Worm (Caenorhabditis elegans) whole organism, midembryonic: ENCODE results near the gene ZK154.1.
A peak's percentile ranks its signal among the peaks of the same experiment; 100 is the strongest.

Source experiments
- T22C8.4 ChIP-seq: fragments of 200-800 bp; sonication (Bioruptor generic); IDR thresholded peaks from 2 replicates; pipeline ENCODE4 v1.3.6; 2022; ENCODE audit warnings: missing genetic modification characterization, missing compliant biosample characterization
- cog-1 ChIP-seq: sonication (generic microtip); optimal IDR thresholded peaks from 2 replicates; lab custom pipeline; 2016; ENCODE audit warnings: missing genetic modification characterization, missing compliant biosample characterization
- flt-1 ChIP-seq: fragments of 200-800 bp; sonication (Bioruptor generic); IDR thresholded peaks from 2 replicates; pipeline ENCODE4 v1.3.6; 2022; ENCODE audit warnings: missing genetic modification characterization, missing compliant biosample characterization
- klf-2 ChIP-seq: fragments of 200-800 bp; sonication (Bioruptor generic); conservative IDR thresholded peaks from 2 replicates; pipeline ENCODE4 v1.3.6; 2022; ENCODE audit warnings: missing genetic modification reagents, missing genetic modification characterization, missing compliant biosample characterization
- med-1 ChIP-seq: sonication (generic microtip); optimal IDR thresholded peaks from 2 replicates; lab custom pipeline; 2017; ENCODE audit warnings: missing genetic modification characterization, mild to moderate bottlenecking, missing compliant biosample characterization, antibody characterized with exemption, missing genetic modification reagents; ENCODE audit not compliant: insufficient read depth
- ref-1 ChIP-seq: fragments of 200-800 bp; sonication (Bioruptor generic); conservative IDR thresholded peaks from 2 replicates; pipeline ENCODE4 v1.3.6; 2022; ENCODE audit warnings: missing genetic modification reagents, missing genetic modification characterization, missing compliant biosample characterization
- tab-1 ChIP-seq: fragments of 200-800 bp; sonication (Bioruptor generic); IDR thresholded peaks from 2 replicates; pipeline ENCODE4 v1.3.6; 2022; ENCODE audit warnings: missing genetic modification characterization, missing compliant biosample characterization
- ztf-23 ChIP-seq: fragments of 200-800 bp; sonication (Bioruptor generic); IDR thresholded peaks from 2 replicates; pipeline ENCODE4 v1.3.6; 2022; ENCODE audit warnings: missing genetic modification reagents, missing genetic modification characterization, missing compliant biosample characterization
- ztf-29 ChIP-seq: fragments of 200-800 bp; sonication (Bioruptor generic); IDR thresholded peaks from 2 replicates; pipeline ENCODE4 v1.3.6; 2022; ENCODE audit warnings: missing genetic modification reagents, missing genetic modification characterization, missing compliant biosample characterization

ZK154.1 gene

DNA sequence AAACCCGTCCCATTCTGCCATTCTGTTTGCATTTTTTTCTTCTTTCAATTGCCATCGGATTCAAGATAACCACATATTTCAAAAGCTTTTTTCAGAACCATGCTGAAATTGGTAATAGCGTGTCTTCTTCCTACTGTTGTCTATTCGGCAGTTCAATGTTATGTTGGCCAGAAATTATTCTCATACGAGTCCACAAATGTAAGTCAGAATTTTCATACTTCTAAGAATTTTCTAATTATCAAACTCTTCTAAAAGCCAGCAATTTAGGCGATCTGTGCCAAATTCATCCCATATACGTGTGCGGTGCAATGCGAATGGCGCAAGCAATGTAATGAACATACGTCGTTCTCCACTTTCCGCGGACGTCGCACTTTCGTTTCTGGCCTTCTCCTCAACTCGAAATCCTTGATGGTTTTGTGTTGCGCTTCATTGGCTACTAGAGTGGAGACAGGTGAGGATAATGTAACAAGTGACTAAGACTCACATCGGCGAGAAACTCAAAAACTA, at the start of gene ZK154.1:
ZK154.1 (plus strand) TSS at position 51 of the 507 bp plus-strand sequence.
- TF ChIP-seq klf-2 (GFP tag; lab: Robert Waterston, UW) = no peak
- TF ChIP-seq T22C8.4 (GFP tag; lab: Robert Waterston, UW) = no peak
- TF ChIP-seq med-1 (GFP tag; lab: Kevin White, UChicago) = no peak
- no peak for TF ChIP-seq ztf-23 (GFP tag; lab: Robert Waterston, UW)
- TF ChIP-seq ref-1 (GFP tag; lab: Robert Waterston, UW) = no peak
- no peak for TF ChIP-seq tab-1 (GFP tag; lab: Robert Waterston, UW)

DNA sequence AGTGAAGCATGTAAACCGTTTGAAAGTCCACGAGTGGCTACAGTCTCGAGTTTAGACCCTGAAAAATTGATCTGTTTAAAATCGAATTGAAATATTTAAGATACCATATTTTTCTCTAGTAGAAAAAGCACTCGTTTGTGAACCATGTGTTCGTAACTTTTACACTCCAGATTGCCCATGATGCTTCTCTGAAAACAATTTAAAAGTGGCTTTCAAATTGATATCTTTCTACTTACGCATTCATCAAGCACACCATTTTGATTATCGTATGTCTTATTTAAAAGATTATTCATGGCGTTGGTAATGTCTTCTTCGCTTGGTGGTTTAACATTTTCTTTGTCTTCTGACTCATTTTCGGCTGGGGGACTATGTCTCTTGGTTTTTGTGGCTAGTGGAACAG, 45.8 kb upstream of the ZK154.1 start:
- TF ChIP-seq cog-1 (tag; lab: Kevin White, UChicago) (no peak), ref-1 (GFP tag; lab: Robert Waterston, UW) (no peak), T22C8.4 (GFP tag; lab: Robert Waterston, UW) (no peak)

DNA sequence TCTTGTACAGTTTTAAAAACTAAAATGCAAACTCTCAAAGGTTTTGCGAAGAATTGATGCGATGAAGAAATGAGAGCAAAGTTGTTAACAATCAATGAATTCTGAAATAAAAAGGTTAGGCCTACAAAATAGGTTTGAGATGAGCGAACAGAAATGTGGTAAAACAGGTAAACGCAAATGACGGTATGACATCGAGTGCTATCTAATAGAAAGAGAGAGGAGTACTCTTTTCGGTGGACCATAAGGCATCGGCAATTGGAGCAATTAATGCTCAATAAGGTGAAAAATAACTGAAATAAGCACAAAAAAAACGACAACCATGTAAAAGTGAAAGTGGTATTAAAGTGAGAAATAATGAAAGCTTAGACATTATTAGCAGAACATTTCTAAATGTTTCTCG, 43.2 kb upstream of the ZK154.1 start, which contains the start of gene set-12:
set-12 (minus strand) TSS at position 101 of the 400 bp plus-strand sequence.
- TF ChIP-seq ztf-29 (GFP tag; lab: Robert Waterston, UW) (no peak), klf-2 (GFP tag; lab: Robert Waterston, UW) (no peak), cog-1 (tag; lab: Kevin White, UChicago) (no peak), ref-1 (GFP tag; lab: Robert Waterston, UW) (no peak), ztf-23 (GFP tag; lab: Robert Waterston, UW) (no peak), flt-1 (no peak), med-1 (GFP tag; lab: Kevin White, UChicago) (no peak), tab-1 (GFP tag; lab: Robert Waterston, UW) (no peak), T22C8.4 (GFP tag; lab: Robert Waterston, UW) (no peak)

DNA sequence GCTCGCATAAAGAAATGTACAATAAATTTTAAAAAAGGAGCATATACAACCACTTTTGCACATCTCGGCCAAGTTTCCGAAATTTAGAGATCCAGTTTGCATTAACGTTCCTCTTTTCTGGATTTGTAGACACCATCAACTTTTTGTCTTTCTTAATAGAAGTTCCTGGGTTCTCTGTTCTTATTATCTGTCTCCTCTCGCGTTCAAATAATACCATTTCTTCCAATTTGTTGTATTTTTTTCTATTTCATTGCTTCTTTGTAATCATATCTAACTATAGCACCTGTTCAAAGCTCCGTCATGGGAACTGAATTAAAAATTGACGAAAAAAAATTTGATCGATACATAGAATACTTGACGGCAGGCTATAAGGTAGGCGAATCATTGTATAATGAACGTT, 40.0 kb upstream of the ZK154.1 start, which contains the start of gene K09F5.1:
K09F5.1 (plus strand) TSS at position 301 of the 400 bp plus-strand sequence.
- TF ChIP-seq tab-1 (GFP tag; lab: Robert Waterston, UW) (no peak), klf-2 (GFP tag; lab: Robert Waterston, UW) (no peak), T22C8.4 (GFP tag; lab: Robert Waterston, UW) (no peak), ztf-23 (GFP tag; lab: Robert Waterston, UW) (no peak), flt-1 (no peak), ref-1 (GFP tag; lab: Robert Waterston, UW) (no peak), med-1 (GFP tag; lab: Kevin White, UChicago) (no peak), ztf-29 (GFP tag; lab: Robert Waterston, UW) (no peak)

DNA sequence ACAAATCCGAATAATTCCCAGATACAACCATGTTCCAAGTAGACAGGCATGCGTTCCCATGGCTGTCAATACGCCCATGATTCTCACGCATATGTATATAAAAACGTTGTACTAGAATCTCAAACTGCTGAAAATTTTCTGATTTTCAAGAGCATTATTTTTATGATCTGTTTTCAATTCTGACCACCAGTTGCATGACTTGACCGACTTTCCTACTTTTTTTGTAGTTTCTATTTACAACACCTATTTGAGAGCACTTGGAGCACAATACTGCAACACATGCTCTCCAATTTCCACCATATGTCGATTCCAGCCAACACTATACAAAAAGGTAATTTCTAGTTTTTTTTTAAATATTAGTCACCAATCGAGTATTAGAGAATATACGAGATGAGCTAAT, 35.4 kb upstream of the ZK154.1 start, which contains the start of gene ref-2:
ref-2 (plus strand) TSS at position 301 of the 400 bp plus-strand sequence.
- no peak for TF ChIP-seq ref-1 (GFP tag; lab: Robert Waterston, UW)
- TF ChIP-seq cog-1 (tag; lab: Kevin White, UChicago) = no peak
- no peak for TF ChIP-seq flt-1
- TF ChIP-seq ztf-23 (GFP tag; lab: Robert Waterston, UW) = no peak
- TF ChIP-seq ztf-29 (GFP tag; lab: Robert Waterston, UW) = no peak
- TF ChIP-seq T22C8.4 (GFP tag; lab: Robert Waterston, UW) = no peak
- no peak for TF ChIP-seq med-1 (GFP tag; lab: Kevin White, UChicago)

DNA sequence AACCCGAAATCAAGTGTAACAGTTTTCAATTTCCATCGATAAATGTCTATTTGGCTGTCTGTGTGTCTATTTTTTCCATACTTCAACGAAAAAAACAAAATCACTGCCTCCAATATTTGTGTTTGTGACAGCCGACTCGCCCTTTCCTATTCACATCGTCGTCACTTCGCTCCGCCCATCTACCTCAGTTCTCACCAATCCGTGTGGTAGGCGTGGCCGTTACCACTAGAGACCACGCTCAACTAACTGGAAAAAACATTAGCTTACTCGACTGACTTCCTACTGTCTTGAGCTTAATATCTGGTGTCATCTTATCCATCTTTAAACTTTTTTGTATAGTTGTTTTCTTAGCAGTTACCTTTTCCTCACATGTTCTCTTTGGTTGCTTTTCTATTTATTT, 34.0 kb upstream of the ZK154.1 start:
- TF ChIP-seq ztf-29 (GFP tag; lab: Robert Waterston, UW) (no peak), flt-1 (no peak), T22C8.4 (GFP tag; lab: Robert Waterston, UW) (no peak), tab-1 (GFP tag; lab: Robert Waterston, UW) (no peak), ztf-23 (GFP tag; lab: Robert Waterston, UW) (no peak), med-1 (GFP tag; lab: Kevin White, UChicago) (no peak), ref-1 (GFP tag; lab: Robert Waterston, UW) (no peak), klf-2 (GFP tag; lab: Robert Waterston, UW) (no peak), cog-1 (tag; lab: Kevin White, UChicago) (no peak)

DNA sequence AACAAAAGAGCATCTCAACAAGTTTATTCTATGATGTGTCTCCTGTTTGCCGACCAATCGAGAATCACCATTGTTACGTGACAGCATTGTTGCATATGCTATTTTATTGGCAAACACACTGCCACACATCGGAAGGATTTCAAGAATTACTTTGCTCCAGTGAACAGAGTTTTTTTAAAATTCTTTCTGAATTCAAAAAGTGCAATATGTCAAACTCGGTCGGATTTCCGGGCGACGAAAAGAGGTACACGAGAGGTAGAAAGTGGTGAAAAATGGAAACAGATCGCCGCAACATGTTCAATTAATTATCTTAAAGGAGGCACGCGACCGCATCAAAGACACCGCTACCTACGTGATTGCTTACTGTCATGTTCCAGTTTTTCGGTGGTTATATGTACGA, 29.3 kb upstream of the ZK154.1 start:
- no peak for TF ChIP-seq tab-1 (GFP tag; lab: Robert Waterston, UW)
- TF ChIP-seq cog-1 (tag; lab: Kevin White, UChicago) = no peak
- TF ChIP-seq ref-1 (GFP tag; lab: Robert Waterston, UW) = no peak

DNA sequence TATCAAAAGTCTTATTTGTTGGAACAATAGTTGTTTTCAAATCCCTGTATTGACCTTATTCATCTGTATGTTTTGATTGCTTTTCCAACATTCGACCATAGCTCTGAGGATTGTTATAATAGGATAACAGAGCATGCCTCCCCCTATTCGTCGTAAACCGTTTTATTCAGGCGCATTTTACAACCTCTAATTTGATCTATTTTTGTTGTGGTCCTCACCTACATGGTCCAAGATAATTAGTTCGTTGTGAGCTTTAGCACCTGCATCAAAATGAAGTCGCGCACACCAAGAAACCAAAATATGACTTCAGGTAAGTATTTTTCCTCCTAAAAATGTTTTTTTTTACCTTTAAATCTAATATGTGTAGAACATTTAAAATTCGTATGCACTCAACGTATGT, 26.6 kb upstream of the ZK154.1 start, which contains the start of gene deg-1:
deg-1 (plus strand) TSS at position 301 of the 400 bp plus-strand sequence.
- no peak for TF ChIP-seq klf-2 (GFP tag; lab: Robert Waterston, UW)
- TF ChIP-seq cog-1 (tag; lab: Kevin White, UChicago) = no peak
- TF ChIP-seq flt-1 = no peak
- no peak for TF ChIP-seq med-1 (GFP tag; lab: Kevin White, UChicago)
- TF ChIP-seq T22C8.4 (GFP tag; lab: Robert Waterston, UW) = no peak

DNA sequence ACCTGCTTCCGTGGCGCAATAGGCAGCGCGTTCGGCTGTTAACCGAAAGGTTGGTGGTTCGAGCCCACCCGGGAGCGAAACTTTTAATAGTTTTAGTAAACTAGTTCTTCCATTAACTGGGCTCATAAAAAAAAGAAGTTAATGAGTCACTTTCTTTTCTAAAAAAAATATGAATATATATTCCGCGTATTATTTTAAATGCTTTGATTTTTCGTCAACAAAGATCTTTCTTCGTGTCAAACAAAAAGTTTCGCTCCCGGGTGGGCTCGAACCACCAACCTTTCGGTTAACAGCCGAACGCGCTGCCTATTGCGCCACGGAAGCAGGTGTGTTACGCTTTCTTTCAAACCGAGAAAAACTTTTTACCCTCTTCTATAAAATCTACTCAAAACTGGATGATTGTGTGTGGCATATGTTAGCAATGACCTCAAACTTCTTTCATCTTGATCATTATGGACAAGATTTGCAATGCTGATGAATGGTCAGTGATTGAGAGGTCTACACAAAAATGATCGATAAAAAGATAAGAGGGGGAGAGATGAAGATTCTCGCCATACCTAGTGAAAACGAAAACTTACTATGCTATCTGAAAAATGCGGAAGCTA, 5.6 kb upstream of the ZK154.1 start:
- TF ChIP-seq med-1 (GFP tag; lab: Kevin White, UChicago) (no peak), T22C8.4 (GFP tag; lab: Robert Waterston, UW) (no peak), ref-1 (GFP tag; lab: Robert Waterston, UW) (no peak), ztf-23 (GFP tag; lab: Robert Waterston, UW) (0 out of 2 replicates have a peak, but pooled peaks have one; percentile 10), klf-2 (GFP tag; lab: Robert Waterston, UW) (no peak), flt-1 (0 out of 2 replicates have a peak, but pooled peaks have one; percentile 26), cog-1 (tag; lab: Kevin White, UChicago) (no peak), ztf-29 (GFP tag; lab: Robert Waterston, UW) (no peak), tab-1 (GFP tag; lab: Robert Waterston, UW) (0 out of 2 replicates have a peak, but pooled peaks have one; percentile 31)
